Worm (Caenorhabditis elegans): Measurements from ENCODE around the gene rde-1.

The rde-1 gene

DNA sequence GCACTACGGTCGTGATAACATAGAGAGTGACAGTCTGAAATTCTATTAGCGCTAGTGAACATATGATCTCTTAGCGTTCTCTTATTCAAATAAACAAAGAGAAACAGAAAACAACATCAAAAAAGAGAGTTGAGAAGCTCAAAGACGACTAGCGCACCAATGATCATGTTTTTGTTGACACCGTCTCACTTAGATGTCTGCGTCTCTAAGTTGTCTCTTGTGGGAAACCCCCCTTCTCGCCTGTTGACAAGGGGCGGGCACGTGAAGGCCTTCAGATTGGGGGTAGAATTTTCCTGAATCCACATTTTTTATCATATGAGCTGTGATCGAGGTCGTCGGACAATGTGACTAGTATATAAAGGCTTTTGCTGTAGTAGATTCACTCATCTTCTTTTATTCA lies 28.5 kb upstream of the rde-1 start (continued):
- TF ChIP-seq hsf-1 (GFP tag; IDR thresholded peaks at IDR 0.05) (peak; percentile 27; the same call in 1 of the 2 replicates), mcd-1 (GFP tag; IDR thresholded peaks at IDR 0.05) (no peak; the same call in 1 of the 2 replicates), lsy-27 (tag; optimal IDR thresholded peaks at IDR 0.05; ENCODE audit: borderline replicate concordance, insufficient read depth) (no peak), F39B2.1 (GFP tag; IDR thresholded peaks at IDR 0.05) (no peak), K12H6.12 (tag; optimal IDR thresholded peaks at IDR 0.05) (peak; percentile 17), madf-6 (GFP tag; IDR thresholded peaks at IDR 0.05) (peak; percentile 39; the same call in 1 of the 2 replicates), atf-7 (tag; optimal IDR thresholded peaks at IDR 0.05) (no peak), mes-4 (tag; optimal IDR thresholded peaks at IDR 0.05) (no peak), Y79H2A.3 (GFP tag; conservative IDR thresholded peaks at IDR 0.05) (no peak), mxl-1 (tag; optimal IDR thresholded peaks at IDR 0.05) (no peak), egrh-3 (GFP tag; IDR thresholded peaks at IDR 0.05) (no peak), dpff-1 (tag; optimal IDR thresholded peaks at IDR 0.05) (no peak), B0019.2 (GFP tag; conservative IDR thresholded peaks at IDR 0.05) (no peak), ceh-40 (GFP tag; IDR thresholded peaks at IDR 0.05) (no peak), ztf-25 (GFP tag; IDR thresholded peaks at IDR 0.05) (no peak), rec-8 (tag; optimal IDR thresholded peaks at IDR 0.05) (no peak), ztf-18 (tag; optimal IDR thresholded peaks at IDR 0.05) (no peak), F52B5.7 (tag; optimal IDR thresholded peaks at IDR 0.05) (no peak), gei-17 (GFP tag; optimal IDR thresholded peaks at IDR 0.05) (no peak), aptf-3 (GFP tag; IDR thresholded peaks at IDR 0.05) (peak; percentile 23; the same call in 1 of the 2 replicates), attf-6 (GFP tag; IDR thresholded peaks at IDR 0.05) (no peak), D2030.7 (GFP tag; IDR thresholded peaks at IDR 0.05) (peak; percentile 32; the same call in 1 of the 2 replicates), ztf-22 (GFP tag; optimal IDR thresholded peaks at IDR 0.05) (no peak), egl-18 (GFP tag; IDR thresholded peaks at IDR 0.05) (no peak), ama-1 (optimal IDR thresholded peaks at IDR 0.05) (no peak), ama-1 (GFP tag; optimal IDR thresholded peaks at IDR 0.05) (peak in 1 of 2 experiments; percentile 64), nfya-1 (tag; optimal IDR thresholded peaks at IDR 0.05; ENCODE audit: borderline replicate concordance, insufficient read depth) (no peak), chd-7 (tag; optimal IDR thresholded peaks at IDR 0.05) (peak; percentile 10), F49E8.2 (tag; optimal IDR thresholded peaks at IDR 0.05; ENCODE audit: insufficient read depth) (no peak), ets-4 (GFP tag; optimal IDR thresholded peaks at IDR 0.05) (no peak), ceh-79 (tag; optimal IDR thresholded peaks at IDR 0.05) (no peak), efl-1 (GFP tag; optimal IDR thresholded peaks at IDR 0.05) (no peak), hmg-1.2 (GFP tag; IDR thresholded peaks at IDR 0.05) (peak; percentile 50; the same call in 1 of the 2 replicates), tbp1 (GFP tag; optimal IDR thresholded peaks at IDR 0.05) (peak; percentile 7)

DNA sequence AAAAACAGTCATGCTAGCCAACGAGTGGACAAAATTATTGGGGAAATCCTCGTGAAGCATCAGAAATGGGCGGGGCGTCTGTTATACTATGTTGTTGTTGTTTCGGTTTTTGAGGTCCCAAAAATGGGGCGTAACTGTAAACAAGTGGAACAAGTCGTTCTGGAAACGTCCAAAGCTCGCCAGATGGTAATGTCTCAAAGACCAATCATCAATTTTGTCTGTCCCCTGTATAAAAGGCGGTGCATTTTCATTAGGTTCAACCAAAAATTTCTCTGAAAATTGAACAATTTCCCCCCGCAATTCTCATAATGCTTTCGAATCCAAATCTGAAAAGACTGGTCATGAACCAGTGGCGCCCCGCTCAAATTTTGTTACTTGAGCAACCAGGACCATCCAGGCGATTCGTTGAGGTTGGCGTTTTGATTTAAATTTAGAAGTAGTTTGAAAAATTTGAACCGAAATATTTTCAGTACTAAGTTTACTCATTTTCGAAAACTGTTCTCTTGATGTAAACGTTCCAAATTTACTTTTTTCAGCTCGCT lies 27.7 kb upstream of the rde-1 start:
- TF ChIP-seq ztf-3 (GFP tag; optimal IDR thresholded peaks at IDR 0.05), result no peak
- peak; percentile 1 for TF ChIP-seq attf-5 (GFP tag; optimal IDR thresholded peaks at IDR 0.05)
- peak; percentile 56 for TF ChIP-seq dox-1 (GFP tag; IDR thresholded peaks at IDR 0.05)
- TF ChIP-seq cebp-1 (GFP tag; IDR thresholded peaks at IDR 0.05), result no peak
- TF ChIP-seq cebp-1 (tag; optimal IDR thresholded peaks at IDR 0.05), result peak; percentile 60
- TF ChIP-seq athp-1 (tag; optimal IDR thresholded peaks at IDR 0.05), result peak; percentile 59
- TF ChIP-seq madf-3 (GFP tag; IDR thresholded peaks at IDR 0.05), result 0 out of 2 replicates have a peak, but pooled peaks have one; percentile 4
- TF ChIP-seq K11D2.4 (GFP tag; IDR thresholded peaks at IDR 0.05), result no peak
- TF ChIP-seq F49E8.2 (tag; optimal IDR thresholded peaks at IDR 0.05; ENCODE audit: insufficient read depth), result peak; percentile 7
- peak; percentile 41; the same call in 1 of the 2 replicates for TF ChIP-seq B0336.3 (GFP tag; IDR thresholded peaks at IDR 0.05)
- peak; percentile 86 for TF ChIP-seq Y79H2A.3 (GFP tag; conservative IDR thresholded peaks at IDR 0.05)
- peak; percentile 23; the same call in 1 of the 2 replicates for TF ChIP-seq attf-6 (GFP tag; IDR thresholded peaks at IDR 0.05)
- TF ChIP-seq aptf-2 (GFP tag; conservative IDR thresholded peaks at IDR 0.05), result peak; percentile 43; the same call in 1 of the 2 replicates
- peak; percentile 22; the same call in 1 of the 2 replicates for TF ChIP-seq D2030.7 (GFP tag; IDR thresholded peaks at IDR 0.05)
- TF ChIP-seq nhr-179 (tag; optimal IDR thresholded peaks at IDR 0.05), result no peak
- TF ChIP-seq F57A8.1 (GFP tag; optimal IDR thresholded peaks at IDR 0.05), result no peak
- no peak for TF ChIP-seq hmg-20 (GFP tag; IDR thresholded peaks at IDR 0.05)
- TF ChIP-seq hsf-1 (GFP tag; IDR thresholded peaks at IDR 0.05), result peak; percentile 9; the same call in 1 of the 2 replicates
- TF ChIP-seq let-526 (GFP tag; IDR thresholded peaks at IDR 0.05), result 0 out of 2 replicates have a peak, but pooled peaks have one; percentile 28
- no peak for TF ChIP-seq hlh-26 (GFP tag; conservative IDR thresholded peaks at IDR 0.05)
